Fruit fly (Drosophila melanogaster) Kc167 (cell line): ENCODE data around the gene CG5011.

Experiments used
- Myc ChIP-seq: fragments of >200 bp; optimal IDR thresholded peaks from 2 replicates; lab custom pipeline; 2017; ENCODE audit warnings: missing external identifiers
- Sin3A ChIP-seq: fragments of >200 bp; optimal IDR thresholded peaks from 2 replicates; lab custom pipeline; 2018; ENCODE audit warnings: missing external identifiers
- h ChIP-seq: fragments of >200 bp; optimal IDR thresholded peaks from 3 replicates; lab custom pipeline; 2018; ENCODE audit warnings: missing external identifiers
- insv ChIP-seq: fragments of >200 bp; optimal IDR thresholded peaks from 3 replicates; lab custom pipeline; 2018; ENCODE audit warnings: missing external identifiers
- psq ChIP-seq: fragments of >200 bp; optimal IDR thresholded peaks from 2 replicates; lab custom pipeline; 2017; ENCODE audit warnings: missing external identifiers
- ttk ChIP-seq: sonication (Bioruptor generic); optimal IDR thresholded peaks from 2 replicates; lab custom pipeline; 2017; ENCODE audit warnings: missing external identifiers

CG5011 gene

DNA sequence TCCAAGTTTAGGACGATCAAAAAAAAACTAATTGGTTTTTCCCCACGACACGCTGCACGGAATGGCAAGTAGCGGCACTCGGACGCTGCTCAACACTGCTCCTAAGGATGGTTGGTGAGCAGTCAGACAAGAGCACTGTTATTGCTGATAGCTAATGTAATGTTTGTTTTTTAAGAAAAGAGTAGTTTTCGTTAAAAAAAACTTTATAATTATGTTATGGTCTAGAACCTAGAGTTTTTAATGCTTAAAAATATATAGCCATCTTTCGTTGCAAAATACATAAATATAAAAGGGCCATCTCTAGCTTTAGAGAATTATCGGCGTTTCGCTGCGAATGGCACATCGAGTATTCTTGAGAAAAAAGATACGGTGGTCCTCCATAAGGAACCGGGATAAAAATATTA is 27.8 kb upstream of the CG5011 start, which contains the start of the genes Charon and CG4887:
Gene Charon (minus strand): TSS at position 102 of the 404 bp plus-strand sequence.
Gene CG4887 (plus strand): TSS at position 306 of the 404 bp plus-strand sequence.
- TF ChIP-seq Myc (lab: Kevin White, UChicago) (no peak), ttk (lab: Kevin White, UChicago) (no peak), h (lab: Kevin White, UChicago) (no peak), insv (lab: Kevin White, UChicago) (no peak)

- TF ChIP-seq psq (lab: Kevin White, UChicago): no peak
- no peak for TF ChIP-seq Myc (lab: Kevin White, UChicago)
- no peak for TF ChIP-seq Sin3A (lab: Kevin White, UChicago)
- no peak for TF ChIP-seq ttk (lab: Kevin White, UChicago)
- TF ChIP-seq h (lab: Kevin White, UChicago): no peak
- TF ChIP-seq insv (lab: Kevin White, UChicago): no peak
These were observed 22.9 kb upstream of the CG5011 start, which contains the start of gene CG4896 for dm6 chr2L:1177522-1177921. TSS of gene CG4896 (plus strand) at chr2L:1177690.

DNA sequence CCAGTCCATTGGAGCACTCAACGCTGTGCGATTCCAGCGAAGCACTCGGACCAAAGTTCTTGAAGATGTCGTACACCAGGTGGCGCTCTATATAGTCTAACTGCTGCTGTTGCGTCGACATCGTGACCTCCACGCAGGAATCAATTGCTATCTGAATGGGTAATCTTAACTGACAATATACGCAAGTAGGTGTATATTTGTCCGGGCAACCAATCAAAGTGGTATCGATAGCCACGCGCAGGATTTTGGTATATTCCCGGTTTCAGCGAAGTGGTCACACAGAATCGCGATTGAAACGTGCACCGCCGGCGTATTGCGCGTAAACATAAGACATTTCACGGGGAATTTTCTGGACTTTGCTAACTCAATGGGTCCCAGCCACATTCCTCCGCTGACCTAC is 16.7 kb upstream of the CG5011 start, which contains the start of the genes CG5126 and Tgt:
Gene CG5126 (minus strand): TSS at position 222 of the 400 bp plus-strand sequence.
Gene Tgt (plus strand): TSS at position 267 of the 400 bp plus-strand sequence.
- no peak for TF ChIP-seq insv (lab: Kevin White, UChicago)

DNA sequence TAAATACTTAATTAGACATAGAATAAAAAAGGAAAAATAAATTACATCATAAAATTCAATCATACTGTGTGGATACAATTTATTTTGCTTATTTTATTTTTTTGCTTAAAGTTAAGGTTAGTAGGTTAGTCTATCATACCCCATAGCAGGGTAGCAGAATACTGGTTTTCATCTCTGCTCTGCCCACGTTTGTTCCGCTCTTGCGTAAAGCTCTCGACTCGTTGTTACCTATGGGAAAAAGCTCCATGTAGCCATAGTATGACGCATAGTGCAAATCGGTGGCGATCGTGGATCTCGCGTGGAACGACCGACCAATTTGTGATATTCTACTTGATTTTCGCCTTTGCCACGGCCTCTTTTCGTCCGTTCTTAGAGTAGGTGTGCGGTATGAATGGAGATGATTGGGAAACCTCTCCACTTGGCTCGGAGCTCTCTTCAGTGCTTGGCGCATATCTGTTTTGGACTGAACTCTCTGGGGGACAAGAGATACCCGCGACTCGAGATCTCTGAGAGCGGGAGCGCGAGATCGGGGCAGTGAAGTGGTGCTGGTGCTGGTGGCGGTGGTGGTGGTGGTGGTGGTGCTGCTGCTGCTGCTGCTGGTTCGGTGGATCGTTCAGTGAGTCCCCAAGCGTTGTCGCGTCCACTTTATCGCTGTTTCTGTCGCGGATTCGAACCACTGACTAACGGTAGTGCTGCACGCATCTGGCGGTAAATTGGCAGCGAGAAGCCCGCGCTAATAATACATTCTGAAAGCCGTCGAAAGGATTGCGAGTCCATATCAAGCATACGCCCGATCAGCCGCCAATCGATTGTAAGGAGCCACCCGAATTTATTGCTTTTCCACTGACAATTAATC is 14.6 kb upstream of the CG5011 start, which contains the start of gene CG5001:
Gene CG5001 (plus strand): TSS at position 116 of the 856 bp plus-strand sequence.
- no peak for TF ChIP-seq Myc (lab: Kevin White, UChicago)
- no peak for TF ChIP-seq insv (lab: Kevin White, UChicago)
- no peak for TF ChIP-seq Sin3A (lab: Kevin White, UChicago)

DNA sequence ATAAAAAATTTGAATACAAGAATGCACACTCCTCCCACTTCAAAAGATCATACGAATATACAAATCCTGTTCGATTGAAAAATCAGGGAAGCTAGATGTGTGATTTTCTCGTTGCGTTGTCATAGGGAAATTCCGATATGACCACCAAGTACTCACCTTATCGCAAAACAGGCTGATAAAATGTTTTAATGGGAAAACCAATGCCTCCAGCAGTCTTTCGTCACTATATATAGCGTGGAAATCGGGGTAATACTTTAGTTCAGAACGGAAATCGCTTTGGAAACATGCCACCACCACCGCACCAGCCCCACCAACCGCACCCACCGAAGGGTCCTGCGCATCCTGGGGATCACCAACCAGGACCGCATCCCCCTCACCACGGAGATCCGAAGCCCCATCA is 1.3 kb upstream of the CG5011 start, which contains the start of the genes CG5139 and CG43348:
Gene CG5139 (minus strand): TSS at position 101 of the 400 bp plus-strand sequence.
Gene CG43348 (plus strand): TSS at position 247 of the 400 bp plus-strand sequence.
- TF ChIP-seq psq (lab: Kevin White, UChicago): no peak
- TF ChIP-seq Sin3A (lab: Kevin White, UChicago): no peak
- TF ChIP-seq ttk (lab: Kevin White, UChicago): no peak
- TF ChIP-seq Myc (lab: Kevin White, UChicago): no peak
- no peak for TF ChIP-seq insv (lab: Kevin White, UChicago)
- TF ChIP-seq h (lab: Kevin White, UChicago): no peak

- TF ChIP-seq insv (lab: Kevin White, UChicago) (no peak), ttk (lab: Kevin White, UChicago) (no peak), Myc (lab: Kevin White, UChicago) (no peak)
These were observed 946 bp downstream of the CG5011 start for dm6 chr2L:1201396-1201837.

- TF ChIP-seq psq (lab: Kevin White, UChicago): no peak
- TF ChIP-seq insv (lab: Kevin White, UChicago): no peak
- no peak for TF ChIP-seq Myc (lab: Kevin White, UChicago)
- TF ChIP-seq h (lab: Kevin White, UChicago): no peak
- no peak for TF ChIP-seq ttk (lab: Kevin White, UChicago)
- TF ChIP-seq Sin3A (lab: Kevin White, UChicago): no peak
These were observed 2.0 kb downstream of the CG5011 start for dm6 chr2L:1202445-1202844.

dm6 chr2L:1203915-1204314 is 3.4 kb downstream of the CG5011 start, which contains the start of gene CG14342:
TSS of gene CG14342 (plus strand) at chr2L:1204215.
- TF ChIP-seq Myc (lab: Kevin White, UChicago): no peak

DNA sequence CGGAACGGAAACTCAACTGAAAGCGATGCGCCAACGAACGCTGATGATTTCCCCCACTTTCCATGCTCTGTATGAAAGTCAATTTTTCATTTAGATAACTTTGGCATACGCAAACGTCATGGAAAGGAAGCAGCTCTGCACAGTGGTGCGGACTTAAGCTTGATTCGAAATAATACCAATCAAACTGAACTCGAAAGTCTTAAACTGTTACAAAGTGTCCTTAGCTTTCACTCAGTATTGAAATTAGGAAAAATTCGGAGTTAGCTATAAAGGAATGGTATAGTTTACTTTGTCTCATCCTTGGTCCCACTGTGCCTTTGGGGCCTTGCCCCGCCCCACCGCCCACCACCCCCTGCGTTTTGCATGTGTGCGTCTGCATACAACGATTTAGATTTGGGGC is 7.0 kb downstream of the CG5011 start:
- no peak for TF ChIP-seq psq (lab: Kevin White, UChicago)
- no peak for TF ChIP-seq ttk (lab: Kevin White, UChicago)
- no peak for TF ChIP-seq insv (lab: Kevin White, UChicago)
- TF ChIP-seq Myc (lab: Kevin White, UChicago): no peak
- TF ChIP-seq h (lab: Kevin White, UChicago): no peak
- no peak for TF ChIP-seq Sin3A (lab: Kevin White, UChicago)

DNA sequence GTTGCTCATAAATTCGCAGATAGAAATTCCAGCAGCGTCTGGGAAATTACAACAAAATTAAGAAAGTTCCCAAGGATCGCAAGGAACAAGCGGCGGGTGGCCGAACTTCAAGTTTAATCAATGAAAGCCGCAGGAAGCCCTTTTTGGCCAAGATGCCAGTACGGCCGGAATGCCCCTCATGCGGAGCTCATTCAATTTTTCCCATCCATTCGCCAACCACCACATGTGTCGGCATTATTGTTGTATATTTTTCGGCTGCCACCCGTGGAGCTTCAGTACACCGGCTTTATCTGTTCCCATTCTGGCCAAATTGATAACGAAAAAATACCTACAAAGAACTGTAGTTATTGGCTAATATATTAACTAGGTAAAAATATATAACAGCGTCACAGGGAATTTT is 11.1 kb downstream of the CG5011 start:
- TF ChIP-seq insv (lab: Kevin White, UChicago): no peak
- no peak for TF ChIP-seq ttk (lab: Kevin White, UChicago)
- TF ChIP-seq Sin3A (lab: Kevin White, UChicago): no peak
- no peak for TF ChIP-seq Myc (lab: Kevin White, UChicago)
- no peak for TF ChIP-seq psq (lab: Kevin White, UChicago)
- no peak for TF ChIP-seq h (lab: Kevin White, UChicago)

dm6 chr2L:1213587-1213986 is 13.1 kb downstream of the CG5011 start:
- TF ChIP-seq Sin3A (lab: Kevin White, UChicago) (no peak), h (lab: Kevin White, UChicago) (no peak), insv (lab: Kevin White, UChicago) (no peak), psq (lab: Kevin White, UChicago) (no peak), ttk (lab: Kevin White, UChicago) (no peak), Myc (lab: Kevin White, UChicago) (no peak)

- TF ChIP-seq insv (lab: Kevin White, UChicago): no peak
These were observed 14.0 kb downstream of the CG5011 start for dm6 chr2L:1214465-1214864.
